Fruit fly (Drosophila melanogaster) whole organism: ENCODE results near the gene goe.

ENCODE experiments used
- Dll ChIP-seq: fragments of >200 bp; optimal IDR thresholded peaks from 2 replicates; lab custom pipeline; 2017
- EcR ChIP-seq, 2 experiments: fragments of >200 bp; optimal IDR thresholded peaks; 2 replicates each; lab custom pipeline; 2017; ENCODE audit warnings: missing biosample characterization in 2 of 2, missing genetic modification characterization in 2 of 2, missing genetic modification reagents in 2 of 2
- pan ChIP-seq: fragments of >200 bp; optimal IDR thresholded peaks from 2 replicates; lab custom pipeline; 2017
- psq ChIP-seq: fragments of >200 bp; optimal IDR thresholded peaks from 2 replicates; lab custom pipeline; 2017

DNA sequence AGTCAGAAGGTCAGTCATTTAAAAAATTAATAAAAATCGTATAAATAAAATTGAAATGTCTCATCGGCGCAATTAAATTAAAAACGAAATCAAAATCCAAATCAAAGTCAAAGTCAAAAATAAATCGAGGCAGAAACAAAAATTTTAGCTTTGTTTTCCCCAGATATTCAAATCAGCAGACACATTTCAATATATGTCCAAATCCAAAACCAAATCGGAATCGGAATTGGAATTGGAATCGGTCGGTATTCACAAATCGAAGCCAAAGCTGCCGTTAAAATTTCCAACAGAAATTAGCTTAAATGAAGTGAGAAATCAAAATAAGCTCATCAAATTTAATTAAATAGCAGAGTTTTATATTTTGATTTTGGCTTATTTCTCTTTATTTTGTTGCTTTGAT is 15.5 kb downstream of the goe start:
- no peak for TF ChIP-seq Dll (lab: Kevin White, UChicago)
- TF ChIP-seq EcR (GFP tag; optimal IDR thresholded peaks at IDR 0.05; lab: Kevin White, UChicago) = no peak
- TF ChIP-seq psq = no peak
- TF ChIP-seq pan = no peak
